Worm (Caenorhabditis elegans) whole organism, L3 larva: Measurements from ENCODE around the gene dpy-8.
A peak's percentile ranks its signal among the peaks of the same experiment; 100 is the strongest.

Experiments
- R02D3.7 ChIP-seq: fragments of 150-350 bp; optimal IDR thresholded peaks from 2 replicates; lab custom pipeline; 2014; ENCODE audit warnings: missing biosample characterization, missing genetic modification characterization
- ZK546.5 ChIP-seq: sonication (generic microtip); optimal IDR thresholded peaks from 2 replicates; lab custom pipeline; 2017; ENCODE audit warnings: missing biosample characterization, missing genetic modification characterization
- ama-1 ChIP-seq: fragments of 150-350 bp; optimal IDR thresholded peaks from 2 replicates; lab custom pipeline; 2018
- ceh-82 ChIP-seq: fragments of 150-350 bp; optimal IDR thresholded peaks from 2 replicates; lab custom pipeline; 2014; ENCODE audit warnings: missing biosample characterization, missing genetic modification characterization
- ceh-9 ChIP-seq: sonication (generic microtip); optimal IDR thresholded peaks from 2 replicates; lab custom pipeline; 2018; ENCODE audit warnings: missing biosample characterization, missing genetic modification characterization
- daf-12 ChIP-seq: fragments of 150-350 bp; optimal IDR thresholded peaks from 2 replicates; lab custom pipeline; 2014; ENCODE audit warnings: missing biosample characterization, missing genetic modification reagents, missing genetic modification characterization
- egl-27 ChIP-seq: sonication (generic microtip); optimal IDR thresholded peaks from 4 replicates; lab custom pipeline; 2017; ENCODE audit warnings: missing biosample characterization, missing genetic modification reagents, missing genetic modification characterization
- egl-5 ChIP-seq: fragments of 150-350 bp; optimal IDR thresholded peaks from 2 replicates; lab custom pipeline; 2017; ENCODE audit warnings: missing biosample characterization, missing genetic modification reagents, missing genetic modification characterization, inconsistent platforms
- elt-1 ChIP-seq: fragments of 150-350 bp; optimal IDR thresholded peaks from 2 replicates; lab custom pipeline; 2014; ENCODE audit warnings: missing biosample characterization, missing genetic modification characterization
- elt-2 ChIP-seq: sonication (generic microtip); optimal IDR thresholded peaks from 2 replicates; lab custom pipeline; 2016; ENCODE audit warnings: missing genetic modification reagents, mild to moderate bottlenecking, missing genetic modification characterization, missing compliant biosample characterization
- elt-3 ChIP-seq, 3 experiments: fragments of 150-350 bp in 1 of 3; sonication (generic microtip) in 2 of 3; optimal IDR thresholded peaks; 2 replicates in 2 of 3; 4 replicates in 1 of 3; lab custom pipeline; 2014 to 2017; ENCODE audit warnings: missing biosample characterization in 3 of 3, missing genetic modification characterization in 3 of 3
- fkh-10 ChIP-seq: sonication (generic microtip); optimal IDR thresholded peaks from 2 replicates; lab custom pipeline; 2017; ENCODE audit warnings: missing biosample characterization, missing genetic modification reagents, missing genetic modification characterization
- fkh-2 ChIP-seq: fragments of 150-350 bp; optimal IDR thresholded peaks from 2 replicates; lab custom pipeline; 2014; ENCODE audit warnings: missing biosample characterization, missing genetic modification reagents, missing genetic modification characterization
- fos-1 ChIP-seq: fragments of 150-350 bp; optimal IDR thresholded peaks from 2 replicates; lab custom pipeline; 2014; ENCODE audit warnings: missing biosample characterization, missing genetic modification characterization
- hmg-11 ChIP-seq: sonication (generic microtip); optimal IDR thresholded peaks from 2 replicates; lab custom pipeline; 2016; ENCODE audit warnings: missing genetic modification characterization, missing compliant biosample characterization
- jun-1 ChIP-seq: fragments of 150-350 bp; optimal IDR thresholded peaks from 2 replicates; lab custom pipeline; 2014; ENCODE audit warnings: missing biosample characterization, missing genetic modification reagents, missing genetic modification characterization
- lin-15B ChIP-seq: fragments of 150-350 bp; optimal IDR thresholded peaks from 2 replicates; lab custom pipeline; 2014; ENCODE audit warnings: missing biosample characterization, missing genetic modification characterization
- lin-39 ChIP-seq: fragments of 150-350 bp; optimal IDR thresholded peaks from 2 replicates; lab custom pipeline; 2018; ENCODE audit warnings: missing biosample characterization, missing genetic modification reagents, missing genetic modification characterization
- lsy-12 ChIP-seq: sonication (generic microtip); optimal IDR thresholded peaks from 2 replicates; lab custom pipeline; 2016; ENCODE audit warnings: mild to moderate bottlenecking, missing genetic modification characterization, missing compliant biosample characterization
- mml-1 ChIP-seq: fragments of 150-350 bp; sonication (generic microtip); optimal IDR thresholded peaks from 3 replicates; lab custom pipeline; 2014; ENCODE audit warnings: missing biosample characterization, missing genetic modification characterization
- nhr-11 ChIP-seq: fragments of 150-350 bp; optimal IDR thresholded peaks from 2 replicates; lab custom pipeline; 2014; ENCODE audit warnings: missing biosample characterization, missing genetic modification characterization
- nhr-12 ChIP-seq: fragments of 150-350 bp; optimal IDR thresholded peaks from 2 replicates; lab custom pipeline; 2014; ENCODE audit warnings: missing biosample characterization, missing genetic modification characterization
- nhr-23 ChIP-seq: fragments of 150-350 bp; optimal IDR thresholded peaks from 2 replicates; lab custom pipeline; 2014; ENCODE audit warnings: missing biosample characterization, missing genetic modification reagents, missing genetic modification characterization
- nhr-237 ChIP-seq: fragments of 150-350 bp; optimal IDR thresholded peaks from 2 replicates; lab custom pipeline; 2014; ENCODE audit warnings: missing biosample characterization, missing genetic modification characterization
- nhr-25 ChIP-seq: sonication (generic microtip); optimal IDR thresholded peaks from 2 replicates; lab custom pipeline; 2017; ENCODE audit warnings: missing biosample characterization, missing genetic modification characterization
- nhr-28 ChIP-seq: fragments of 150-350 bp; optimal IDR thresholded peaks from 2 replicates; lab custom pipeline; 2014; ENCODE audit warnings: missing biosample characterization, missing genetic modification characterization
- nhr-43 ChIP-seq: sonication (generic microtip); optimal IDR thresholded peaks from 2 replicates; lab custom pipeline; 2016; ENCODE audit warnings: mild to moderate bottlenecking, missing genetic modification characterization, missing compliant biosample characterization; ENCODE audit not compliant: poor library complexity, severe bottlenecking
- nhr-67 ChIP-seq: fragments of 150-350 bp; optimal IDR thresholded peaks from 2 replicates; lab custom pipeline; 2014; ENCODE audit warnings: missing biosample characterization, missing genetic modification characterization
- nhr-77 ChIP-seq: fragments of 150-350 bp; optimal IDR thresholded peaks from 2 replicates; lab custom pipeline; 2014; ENCODE audit warnings: missing biosample characterization, missing genetic modification characterization
- pha-4 ChIP-seq: fragments of 150-350 bp; optimal IDR thresholded peaks from 2 replicates; lab custom pipeline; 2014; ENCODE audit warnings: missing biosample characterization, missing genetic modification reagents, missing genetic modification characterization
- skn-1 ChIP-seq: fragments of 150-350 bp; optimal IDR thresholded peaks from 2 replicates; lab custom pipeline; 2014; ENCODE audit warnings: missing biosample characterization, missing genetic modification characterization
- snpc-4 ChIP-seq: fragments of 150-350 bp; optimal IDR thresholded peaks from 2 replicates; lab custom pipeline; 2014; ENCODE audit warnings: missing biosample characterization, missing genetic modification characterization
- tbx-2 ChIP-seq: sonication (generic microtip); optimal IDR thresholded peaks from 2 replicates; lab custom pipeline; 2016; ENCODE audit warnings: mild to moderate bottlenecking, missing genetic modification characterization, missing compliant biosample characterization
- unc-62 ChIP-seq: fragments of 150-350 bp; sonication (generic microtip); optimal IDR thresholded peaks from 4 replicates; lab custom pipeline; 2014; ENCODE audit warnings: missing biosample characterization, missing genetic modification reagents, missing genetic modification characterization

dpy-8 gene

DNA sequence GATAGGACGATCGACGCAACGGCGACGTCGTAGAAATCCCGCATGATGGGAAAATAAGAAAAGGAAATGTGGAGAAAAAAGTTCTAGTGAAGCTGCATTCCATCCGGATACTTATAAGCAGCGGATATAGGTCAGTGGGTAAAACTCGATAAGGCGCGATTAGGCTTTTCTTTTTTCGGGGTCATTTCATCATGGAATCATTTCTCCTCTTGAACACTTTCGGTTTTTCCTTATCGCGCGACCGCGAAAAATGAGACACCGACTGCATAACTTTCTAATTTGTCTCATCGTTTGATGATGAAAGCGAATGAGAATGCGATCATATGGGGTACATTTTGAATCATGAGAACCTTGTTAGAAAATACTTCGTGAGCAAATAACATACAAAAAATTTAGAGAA, at the start of gene dpy-8:
Gene dpy-8 (minus strand): TSS at position 88 of the 400 bp plus-strand sequence.
- no peak for TF ChIP-seq jun-1 (tag; lab: Kevin White, UChicago)
- TF ChIP-seq tbx-2 (tag; lab: Kevin White, UChicago) = no peak
- TF ChIP-seq lin-15B (tag; lab: Kevin White, UChicago) = no peak
- no peak for TF ChIP-seq mml-1 (tag; lab: Kevin White, UChicago)
- TF ChIP-seq daf-12 (tag; lab: Kevin White, UChicago) = no peak
- TF ChIP-seq pha-4 (tag; lab: Kevin White, UChicago) = no peak
- peak; percentile 84 for TF ChIP-seq nhr-23 (tag; lab: Kevin White, UChicago)

- no peak for TF ChIP-seq nhr-25 (tag; lab: Kevin White, UChicago)
- TF ChIP-seq egl-5 (tag; lab: Kevin White, UChicago) = peak; percentile 27
- TF ChIP-seq unc-62 (GFP tag; lab: Kevin White, UChicago) = peak; percentile 58
- TF ChIP-seq nhr-11 (tag; lab: Kevin White, UChicago) = peak; percentile 72
Measured at ce11 chrX:5199825-5200373, 49.6 kb upstream of the dpy-8 start.

- TF ChIP-seq skn-1 (tag; lab: Kevin White, UChicago) (no peak), ZK546.5 (no peak), unc-62 (GFP tag; lab: Kevin White, UChicago) (no peak), hmg-11 (tag; lab: Kevin White, UChicago) (no peak)
- TF ChIP-seq, all 47 proteins: peak for 0
Measured at ce11 chrX:5199245-5199644, 49.0 kb upstream of the dpy-8 start.

ce11 chrX:5197440-5197839, 47.2 kb upstream of the dpy-8 start:
- TF ChIP-seq ceh-82 (tag; lab: Kevin White, UChicago) (no peak), jun-1 (tag; lab: Kevin White, UChicago) (no peak), tbx-2 (tag; lab: Kevin White, UChicago) (no peak), R02D3.7 (no peak), snpc-4 (no peak), ZK546.5 (no peak), nhr-11 (tag; lab: Kevin White, UChicago) (no peak), ama-1 (lab: Kevin White, UChicago) (no peak), lin-39 (tag; lab: Kevin White, UChicago) (no peak), nhr-28 (tag; lab: Kevin White, UChicago) (no peak), fos-1 (no peak), elt-1 (no peak), unc-62 (GFP tag; lab: Kevin White, UChicago) (no peak), nhr-25 (tag; lab: Kevin White, UChicago) (no peak), nhr-23 (tag; lab: Kevin White, UChicago) (no peak), mml-1 (tag; lab: Kevin White, UChicago) (no peak), nhr-12 (tag; lab: Kevin White, UChicago) (no peak), nhr-67 (no peak)

ce11 chrX:5195462-5196160, 45.3 kb upstream of the dpy-8 start, which contains the start of gene pqn-62:
TSS of gene pqn-62 (plus strand) at chrX:5196110.
- no peak for TF ChIP-seq nhr-67
- no peak for TF ChIP-seq lin-39 (tag; lab: Kevin White, UChicago)
- no peak for TF ChIP-seq nhr-28 (tag; lab: Kevin White, UChicago)
- no peak for TF ChIP-seq lsy-12
- TF ChIP-seq nhr-12 (tag; lab: Kevin White, UChicago) = no peak
- no peak for TF ChIP-seq snpc-4
- no peak for TF ChIP-seq fkh-10
- no peak for TF ChIP-seq fkh-2
- no peak for TF ChIP-seq nhr-237 (tag; lab: Kevin White, UChicago)
- no peak for TF ChIP-seq daf-12 (tag; lab: Kevin White, UChicago)
- no peak for TF ChIP-seq egl-27
- no peak for TF ChIP-seq nhr-23 (tag; lab: Kevin White, UChicago)

ce11 chrX:5193402-5193801, 43.1 kb upstream of the dpy-8 start:
- no peak for TF ChIP-seq elt-3 (tag; optimal IDR thresholded peaks at IDR 0.05; lab: Kevin White, UChicago)
- no peak for TF ChIP-seq nhr-28 (tag; lab: Kevin White, UChicago)
- TF ChIP-seq elt-1 = no peak
- TF ChIP-seq fkh-2 = no peak
- TF ChIP-seq unc-62 (GFP tag; lab: Kevin White, UChicago) = no peak
- no peak for TF ChIP-seq lin-39 (tag; lab: Kevin White, UChicago)
- no peak for TF ChIP-seq nhr-77 (tag; lab: Kevin White, UChicago)
- no peak for TF ChIP-seq nhr-12 (tag; lab: Kevin White, UChicago)
- no peak for TF ChIP-seq ceh-9 (tag; lab: Kevin White, UChicago)
- TF ChIP-seq R02D3.7 = no peak
- TF ChIP-seq skn-1 (tag; lab: Kevin White, UChicago) = no peak
- TF ChIP-seq fkh-10 = no peak
- no peak for TF ChIP-seq nhr-43
- no peak for TF ChIP-seq mml-1 (tag; lab: Kevin White, UChicago)
- TF ChIP-seq ama-1 (lab: Kevin White, UChicago) = no peak
- no peak for TF ChIP-seq jun-1 (tag; lab: Kevin White, UChicago)
- no peak for TF ChIP-seq daf-12 (tag; lab: Kevin White, UChicago)
- no peak for TF ChIP-seq elt-2 (tag; lab: Kevin White, UChicago)
